Fruit fly (Drosophila melanogaster) whole organism, embryonic: Measurements from ENCODE around the gene Taf8.
A peak's percentile ranks its signal among the peaks of the same experiment; 100 is the strongest.

Experiments used
- C15 ChIP-seq: fragments of 200-800 bp; sonication (Bioruptor generic); IDR thresholded peaks from 3 replicates; pipeline ENCODE4 v1.3.6; 2022; ENCODE audit warnings: missing biosample characterization, missing genetic modification characterization
- CG10209 ChIP-seq: fragments of 200-800 bp; sonication (Bioruptor generic); optimal IDR thresholded peaks from 3 replicates; lab custom pipeline; 2017; ENCODE audit warnings: missing biosample characterization, mild to moderate bottlenecking, missing genetic modification characterization, missing genetic modification reagents
- CG1024 ChIP-seq: fragments of 200-800 bp; sonication (Bioruptor generic); IDR thresholded peaks from 2 replicates; pipeline ENCODE4 v1.3.6; 2022; ENCODE audit warnings: missing biosample characterization, missing genetic modification characterization
- CG10366 ChIP-seq: fragments of 200-800 bp; sonication (Bioruptor generic); IDR thresholded peaks from 2 replicates; pipeline ENCODE4 v1.3.6; 2022; ENCODE audit warnings: missing biosample characterization, missing genetic modification characterization
- CG11456 ChIP-seq: fragments of 200-800 bp; sonication (Bioruptor generic); IDR thresholded peaks from 3 replicates; pipeline ENCODE4 v1.3.6; 2022; ENCODE audit warnings: missing biosample characterization, missing genetic modification characterization
- CG11504 ChIP-seq: fragments of 200-800 bp; sonication (Bioruptor generic); optimal IDR thresholded peaks from 3 replicates; lab custom pipeline; 2019; ENCODE audit warnings: missing biosample characterization, mild to moderate bottlenecking, missing genetic modification characterization, moderate library complexity
- CG12155 ChIP-seq: fragments of 200-800 bp; sonication (Bioruptor generic); optimal IDR thresholded peaks from 3 replicates; lab custom pipeline; 2016; ENCODE audit warnings: missing biosample characterization, missing genetic modification characterization
- CG12219 ChIP-seq: fragments of 200-800 bp; sonication (Bioruptor generic); optimal IDR thresholded peaks from 3 replicates; lab custom pipeline; 2018; ENCODE audit warnings: missing biosample characterization, mild to moderate bottlenecking, missing genetic modification characterization
- CG1233 ChIP-seq: fragments of 200-800 bp; sonication (Bioruptor generic); optimal IDR thresholded peaks from 4 replicates; lab custom pipeline; 2018; ENCODE audit warnings: missing biosample characterization, mild to moderate bottlenecking, missing genetic modification characterization
- CG13287 ChIP-seq: fragments of 200-800 bp; sonication (Bioruptor generic); IDR thresholded peaks from 2 replicates; pipeline ENCODE4 v1.3.6; 2022; ENCODE audit warnings: missing biosample characterization, missing genetic modification characterization; ENCODE audit not compliant: partially characterized antibody
- CG14965 ChIP-seq: fragments of 200-800 bp; sonication (Bioruptor generic); optimal IDR thresholded peaks from 2 replicates; lab custom pipeline; 2016; ENCODE audit warnings: missing biosample characterization, missing genetic modification characterization, borderline replicate concordance
- CG15479 ChIP-seq: fragments of 200-800 bp; sonication (Bioruptor generic); optimal IDR thresholded peaks from 3 replicates; lab custom pipeline; 2019; ENCODE audit warnings: missing biosample characterization, mild to moderate bottlenecking, missing genetic modification characterization, moderate library complexity
- CG1602 ChIP-seq: fragments of 200-800 bp; sonication (Bioruptor generic); optimal IDR thresholded peaks from 3 replicates; lab custom pipeline; 2016; ENCODE audit warnings: missing biosample characterization, missing genetic modification characterization
- CG16813 ChIP-seq: fragments of 200-800 bp; sonication (Bioruptor generic); IDR thresholded peaks from 3 replicates; pipeline ENCODE4 v1.3.6; 2022; ENCODE audit warnings: missing biosample characterization, missing genetic modification characterization; ENCODE audit not compliant: partially characterized antibody
- CG17829 ChIP-seq: fragments of 200-800 bp; optimal IDR thresholded peaks from 2 replicates; lab custom pipeline; 2019; ENCODE audit warnings: missing biosample characterization, mild to moderate bottlenecking, missing genetic modification characterization, moderate library complexity
- CG30020 ChIP-seq: fragments of 200-800 bp; optimal IDR thresholded peaks from 2 replicates; lab custom pipeline; 2019; ENCODE audit warnings: missing biosample characterization, mild to moderate bottlenecking, missing genetic modification characterization, moderate library complexity
- CG34376 ChIP-seq: fragments of 200-800 bp; sonication (Bioruptor generic); optimal IDR thresholded peaks from 2 replicates; lab custom pipeline; 2018; ENCODE audit warnings: missing biosample characterization, mild to moderate bottlenecking, missing genetic modification characterization
- CG6813 ChIP-seq: fragments of 200-800 bp; sonication (Bioruptor generic); optimal IDR thresholded peaks from 2 replicates; lab custom pipeline; 2017; ENCODE audit warnings: missing biosample characterization, missing genetic modification characterization, mild to moderate bottlenecking, moderate library complexity, missing genetic modification reagents
- CG9609 ChIP-seq: fragments of 200-800 bp; sonication (Bioruptor generic); optimal IDR thresholded peaks from 3 replicates; lab custom pipeline; 2016; ENCODE audit warnings: missing biosample characterization, missing genetic modification characterization
- D ChIP-seq, 2 experiments: fragments of 200-800 bp in 1 of 2; fragments of >200 bp in 1 of 2; sonication (Bioruptor generic) in 1 of 2; optimal IDR thresholded peaks; 2 replicates in 1 of 2; 3 replicates in 1 of 2; lab custom pipeline; 2017; ENCODE audit warnings: mild to moderate bottlenecking in 1 of 2, missing biosample characterization in 1 of 2, missing genetic modification characterization in 1 of 2, missing genetic modification reagents in 1 of 2
- D19A ChIP-seq: fragments of 200-800 bp; optimal IDR thresholded peaks from 3 replicates; lab custom pipeline; 2019; ENCODE audit warnings: missing biosample characterization, mild to moderate bottlenecking, missing genetic modification characterization, moderate library complexity
- Dbx ChIP-seq: fragments of 200-800 bp; sonication (Bioruptor generic); IDR thresholded peaks from 3 replicates; pipeline ENCODE4 v1.3.6; 2022; ENCODE audit warnings: missing biosample characterization, missing genetic modification characterization
- Dek ChIP-seq: fragments of 200-800 bp; sonication (Bioruptor generic); optimal IDR thresholded peaks from 3 replicates; lab custom pipeline; 2019; ENCODE audit warnings: missing biosample characterization, mild to moderate bottlenecking, missing genetic modification characterization, moderate library complexity
- Dfd ChIP-seq, 2 experiments: fragments of >200 bp; optimal IDR thresholded peaks; 2 replicates each; lab custom pipeline; 2017; ENCODE audit warnings: missing biosample characterization in 2 of 2, missing genetic modification characterization in 2 of 2
- Dp ChIP-seq: fragments of 200-800 bp; sonication (Bioruptor generic); optimal IDR thresholded peaks from 2 replicates; lab custom pipeline; 2018; ENCODE audit warnings: missing biosample characterization, mild to moderate bottlenecking, missing genetic modification characterization, moderate library complexity
- ERR ChIP-seq: fragments of 200-800 bp; sonication (Bioruptor generic); optimal IDR thresholded peaks from 2 replicates; lab custom pipeline; 2016; ENCODE audit warnings: missing biosample characterization, missing genetic modification characterization
- Eip74EF ChIP-seq, 2 experiments: fragments of 200-800 bp in 1 of 2; fragments of >200 bp in 1 of 2; sonication (Bioruptor generic) in 1 of 2; optimal IDR thresholded peaks; 2 replicates each; lab custom pipeline; 2017 to 2019; ENCODE audit warnings: missing biosample characterization in 2 of 2, missing genetic modification characterization in 2 of 2, mild to moderate bottlenecking in 1 of 2, moderate library complexity in 1 of 2
- Hmx ChIP-seq: fragments of 200-800 bp; sonication (Bioruptor generic); optimal IDR thresholded peaks from 2 replicates; lab custom pipeline; 2016; ENCODE audit warnings: missing biosample characterization, missing genetic modification characterization
- PHDP ChIP-seq: fragments of 200-800 bp; sonication (Bioruptor generic); optimal IDR thresholded peaks from 3 replicates; lab custom pipeline; 2018; ENCODE audit warnings: missing biosample characterization, mild to moderate bottlenecking, missing genetic modification characterization, moderate library complexity
- Sox102F ChIP-seq: fragments of 200-800 bp; sonication (Bioruptor generic); optimal IDR thresholded peaks from 2 replicates; lab custom pipeline; 2018; ENCODE audit warnings: missing biosample characterization, mild to moderate bottlenecking, missing genetic modification characterization, moderate library complexity
- ab ChIP-seq: fragments of 200-800 bp; sonication (Bioruptor generic); optimal IDR thresholded peaks from 2 replicates; lab custom pipeline; 2016; ENCODE audit warnings: missing biosample characterization, missing genetic modification characterization
- az2 ChIP-seq: fragments of 200-800 bp; sonication (Bioruptor generic); optimal IDR thresholded peaks from 3 replicates; lab custom pipeline; 2016; ENCODE audit warnings: missing biosample characterization, missing genetic modification characterization
- cato ChIP-seq: fragments of 200-800 bp; sonication (Bioruptor generic); optimal IDR thresholded peaks from 2 replicates; lab custom pipeline; 2016; ENCODE audit warnings: missing biosample characterization, missing genetic modification characterization, borderline replicate concordance
- chinmo ChIP-seq: fragments of 200-800 bp; sonication (Bioruptor generic); IDR thresholded peaks from 4 replicates; pipeline ENCODE4 v1.3.6; 2022; ENCODE audit warnings: missing biosample characterization, missing genetic modification characterization; ENCODE audit not compliant: partially characterized antibody
- cwo ChIP-seq: fragments of 200-800 bp; sonication (Bioruptor generic); optimal IDR thresholded peaks from 3 replicates; lab custom pipeline; 2017; ENCODE audit warnings: missing biosample characterization, missing genetic modification characterization, mild to moderate bottlenecking, moderate library complexity, missing genetic modification reagents
- dpn ChIP-seq, 2 experiments: fragments of 200-800 bp; sonication (Bioruptor generic); optimal IDR thresholded peaks; 3 replicates each; lab custom pipeline; 2016; ENCODE audit warnings: missing biosample characterization in 2 of 2, missing genetic modification characterization in 2 of 2
- fd64A ChIP-seq: fragments of 200-800 bp; sonication (Bioruptor generic); optimal IDR thresholded peaks from 3 replicates; lab custom pipeline; 2018; ENCODE audit warnings: missing biosample characterization, mild to moderate bottlenecking, missing genetic modification characterization
- gcm ChIP-seq: fragments of 200-800 bp; sonication (Bioruptor generic); optimal IDR thresholded peaks from 2 replicates; lab custom pipeline; 2019; ENCODE audit warnings: missing biosample characterization, mild to moderate bottlenecking, missing genetic modification characterization, moderate library complexity
- gt ChIP-seq: fragments of 200-800 bp; sonication (Bioruptor generic); IDR thresholded peaks from 2 replicates; pipeline ENCODE4 v1.3.6; 2022; ENCODE audit warnings: missing biosample characterization, missing genetic modification characterization
- hbn ChIP-seq: fragments of 200-800 bp; sonication (Bioruptor generic); IDR thresholded peaks from 2 replicates; pipeline ENCODE4 v1.3.6; 2022; ENCODE audit warnings: missing biosample characterization, missing genetic modification characterization; ENCODE audit not compliant: partially characterized antibody
- jing ChIP-seq: fragments of 200-800 bp; sonication (Bioruptor generic); optimal IDR thresholded peaks from 2 replicates; lab custom pipeline; 2018; ENCODE audit warnings: missing biosample characterization, mild to moderate bottlenecking, missing genetic modification characterization
- kay ChIP-seq: fragments of 200-800 bp; sonication (Bioruptor generic); optimal IDR thresholded peaks from 2 replicates; lab custom pipeline; 2016; ENCODE audit warnings: missing biosample characterization, missing genetic modification characterization
- kni ChIP-seq: fragments of 200-800 bp; sonication (Bioruptor generic); optimal IDR thresholded peaks from 3 replicates; lab custom pipeline; 2017; ENCODE audit warnings: mild to moderate bottlenecking, missing biosample characterization, missing genetic modification reagents, missing genetic modification characterization
- onecut ChIP-seq: fragments of 200-800 bp; sonication (Bioruptor generic); IDR thresholded peaks from 2 replicates; pipeline ENCODE4 v1.3.6; 2022; ENCODE audit warnings: missing biosample characterization, missing genetic modification characterization
- ranshi ChIP-seq: fragments of 200-800 bp; sonication (Bioruptor generic); IDR thresholded peaks from 2 replicates; pipeline ENCODE4 v1.3.6; 2022; ENCODE audit warnings: missing biosample characterization, missing genetic modification characterization
- slp2 ChIP-seq: fragments of 200-800 bp; sonication (Bioruptor generic); optimal IDR thresholded peaks from 2 replicates; lab custom pipeline; 2016; ENCODE audit warnings: missing biosample characterization, missing genetic modification characterization
- ssp ChIP-seq: fragments of 200-800 bp; sonication (Bioruptor generic); IDR thresholded peaks from 2 replicates; pipeline ENCODE4 v1.3.6; 2022; ENCODE audit warnings: missing biosample characterization, missing genetic modification characterization
- tgo ChIP-seq: fragments of 200-800 bp; sonication (Bioruptor generic); IDR thresholded peaks from 3 replicates; pipeline ENCODE4 v1.3.6; 2022; ENCODE audit warnings: missing biosample characterization, missing genetic modification characterization
- vfl ChIP-seq: fragments of 200-800 bp; sonication (Bioruptor generic); optimal IDR thresholded peaks from 2 replicates; lab custom pipeline; 2016; ENCODE audit warnings: missing biosample characterization, missing genetic modification characterization
- yki ChIP-seq: fragments of >200 bp; optimal IDR thresholded peaks from 3 replicates; lab custom pipeline; 2018

Gene Taf8

DNA sequence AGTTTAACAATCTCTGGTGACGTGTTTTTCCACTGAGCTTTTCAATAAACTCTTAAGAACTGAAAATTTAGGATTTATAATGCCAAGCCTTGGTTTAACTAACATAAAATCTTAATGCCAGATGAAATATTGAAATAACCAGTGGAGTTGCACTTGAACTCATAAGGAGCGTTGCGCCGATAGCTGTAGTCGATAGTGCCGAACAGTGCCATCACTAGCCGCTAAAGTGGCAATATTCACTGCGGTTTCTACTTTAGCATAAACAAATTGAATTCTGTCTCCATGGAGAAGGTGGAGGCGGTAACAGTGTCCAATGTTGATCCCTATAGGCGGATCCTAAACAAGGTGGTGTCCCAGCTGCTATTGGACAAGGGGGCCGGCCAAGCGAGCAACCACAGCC is at the start of gene Taf8 (continued):
- TF ChIP-seq CG1024 (GFP tag; lab: Robert Waterston, UW): no peak
- no peak for TF ChIP-seq yki (lab: Kevin White, UChicago)
- no peak for TF ChIP-seq CG30020 (tag; lab: Kevin White, UChicago)
- TF ChIP-seq Dfd (GFP tag; optimal IDR thresholded peaks at IDR 0.05; lab: Kevin White, UChicago): no peak
- TF ChIP-seq dpn (GFP tag; optimal IDR thresholded peaks at IDR 0.05; lab: Kevin White, UChicago): peak in 1 of 2 experiments; percentile 1
- TF ChIP-seq C15 (GFP tag; lab: Robert Waterston, UW): no peak
- TF ChIP-seq Sox102F: no peak
- TF ChIP-seq D (optimal IDR thresholded peaks at IDR 0.05; lab: Kevin White, UChicago): no peak
- no peak for TF ChIP-seq D (GFP tag; optimal IDR thresholded peaks at IDR 0.05; lab: Kevin White, UChicago)
- TF ChIP-seq Hmx (GFP tag; lab: Kevin White, UChicago): no peak
- TF ChIP-seq CG13287 (GFP tag; lab: Robert Waterston, UW): peak; percentile 60
- no peak for TF ChIP-seq fd64A
- TF ChIP-seq CG1233 (GFP tag; lab: Kevin White, UChicago): no peak
- TF ChIP-seq Eip74EF (GFP tag; optimal IDR thresholded peaks at IDR 0.05; lab: Kevin White, UChicago): no peak
- TF ChIP-seq slp2 (GFP tag; lab: Kevin White, UChicago): no peak
- TF ChIP-seq CG10209 (GFP tag; lab: Kevin White, UChicago): no peak
- no peak for TF ChIP-seq tgo
- TF ChIP-seq CG9609 (GFP tag; lab: Kevin White, UChicago): no peak
- no peak for TF ChIP-seq Dp (GFP tag; lab: Kevin White, UChicago)
- TF ChIP-seq ERR: no peak
- no peak for TF ChIP-seq ab (GFP tag; lab: Kevin White, UChicago)
- TF ChIP-seq CG17829 (tag; lab: Kevin White, UChicago): no peak
- TF ChIP-seq CG6813 (GFP tag; lab: Kevin White, UChicago): no peak
- TF ChIP-seq gt: no peak
- no peak for TF ChIP-seq PHDP
- TF ChIP-seq cwo: no peak
- TF ChIP-seq hbn: peak; percentile 46; the same call in 1 of the 2 replicates
- no peak for TF ChIP-seq CG12155 (GFP tag; lab: Kevin White, UChicago)
- no peak for TF ChIP-seq onecut (GFP tag; lab: Robert Waterston, UW)
- TF ChIP-seq jing (GFP tag; lab: Kevin White, UChicago): no peak
- no peak for TF ChIP-seq ranshi (GFP tag; lab: Robert Waterston, UW)
- no peak for TF ChIP-seq CG12219 (GFP tag; lab: Kevin White, UChicago)
- TF ChIP-seq CG1602 (GFP tag; lab: Kevin White, UChicago): no peak
- TF ChIP-seq kay (GFP tag; lab: Kevin White, UChicago): no peak
- no peak for TF ChIP-seq cato (GFP tag; lab: Kevin White, UChicago)
- peak; percentile 41 for TF ChIP-seq ssp (GFP tag; lab: Robert Waterston, UW)
- TF ChIP-seq vfl (GFP tag; lab: Kevin White, UChicago): no peak
- no peak for TF ChIP-seq Dbx (GFP tag; lab: Robert Waterston, UW)
- TF ChIP-seq gcm: no peak
- TF ChIP-seq CG10366: no peak
- TF ChIP-seq CG11504 (tag; lab: Kevin White, UChicago): no peak
- TF ChIP-seq CG34376 (GFP tag; lab: Kevin White, UChicago): no peak
- TF ChIP-seq Dek (tag; lab: Kevin White, UChicago): no peak
- no peak for TF ChIP-seq CG15479
- no peak for TF ChIP-seq kni (GFP tag; lab: Kevin White, UChicago)
- TF ChIP-seq D19A (tag; lab: Kevin White, UChicago): no peak
- TF ChIP-seq CG11456 (GFP tag; lab: Robert Waterston, UW): 0 out of 3 replicates have a peak, but pooled peaks have one; percentile 47
- TF ChIP-seq CG16813 (GFP tag; lab: Robert Waterston, UW): peak; percentile 81
- TF ChIP-seq az2 (GFP tag; lab: Kevin White, UChicago): no peak
- no peak for TF ChIP-seq CG14965 (GFP tag; lab: Kevin White, UChicago)
- 0 out of 4 replicates have a peak, but pooled peaks have one; percentile 51 for TF ChIP-seq chinmo (GFP tag; lab: Robert Waterston, UW)
